Fruit fly (Drosophila melanogaster) whole organism, embryonic: Measurements from ENCODE around the gene CG15522.

ENCODE experiments used
- cato ChIP-seq: fragments of 200-800 bp; sonication (Bioruptor generic); optimal IDR thresholded peaks from 2 replicates; lab custom pipeline; 2016; ENCODE audit warnings: missing biosample characterization, missing genetic modification characterization, borderline replicate concordance
- dati ChIP-seq: fragments of 200-800 bp; sonication (Bioruptor generic); IDR thresholded peaks from 2 replicates; pipeline ENCODE4 v1.3.6; 2022; ENCODE audit warnings: missing biosample characterization, missing genetic modification characterization
- toy ChIP-seq: fragments of 200-800 bp; sonication (Bioruptor generic); IDR thresholded peaks from 2 replicates; pipeline ENCODE4 v1.3.6; 2022; ENCODE audit warnings: missing biosample characterization, missing genetic modification characterization

- TF ChIP-seq toy (GFP tag; lab: Robert Waterston, UW), result no peak
- no peak for TF ChIP-seq dati (GFP tag; lab: Robert Waterston, UW)
- no peak for TF ChIP-seq cato (GFP tag; lab: Kevin White, UChicago)
These were observed 28.5 kb upstream of the CG15522 start for dm6 chr3R:29898588-29898987.
